Fruit fly (Drosophila melanogaster) whole organism: Measurements from ENCODE around the gene CG13029.

Source experiments
- CG8478 ChIP-seq: fragments of >200 bp; optimal IDR thresholded peaks from 2 replicates; lab custom pipeline; 2018; ENCODE audit warnings: inconsistent platforms
- pan ChIP-seq: fragments of >200 bp; optimal IDR thresholded peaks from 2 replicates; lab custom pipeline; 2017
- usp ChIP-seq: fragments of >200 bp; optimal IDR thresholded peaks from 2 replicates; lab custom pipeline; 2017; ENCODE audit warnings: missing biosample characterization, missing genetic modification characterization, mixed read lengths

DNA sequence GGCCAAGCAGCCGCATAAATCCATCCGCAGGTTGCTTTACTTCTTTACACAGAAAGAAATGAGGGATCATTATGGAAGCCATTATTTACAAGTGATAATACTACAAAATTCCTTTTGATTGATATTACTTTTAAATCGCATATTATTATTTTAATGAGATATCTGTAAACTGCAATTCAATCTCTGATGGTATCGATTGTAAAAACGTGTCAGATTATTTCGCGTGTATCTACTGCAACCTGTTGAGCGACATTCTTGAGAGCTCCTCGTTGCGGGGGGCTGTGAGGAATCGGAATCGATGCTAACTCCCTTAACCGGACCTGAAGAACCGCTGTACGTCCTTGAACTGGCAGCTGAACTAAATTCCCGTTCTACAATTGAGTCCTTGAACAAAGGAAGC lies 42.4 kb upstream of the CG13029 start:
- no peak for TF ChIP-seq CG8478 (lab: Kevin White, UChicago)
- no peak for TF ChIP-seq pan (lab: Kevin White, UChicago)
- no peak for TF ChIP-seq usp (GFP tag; lab: Kevin White, UChicago)
